Fruit fly (Drosophila melanogaster) Kc167 (cell line): ENCODE data around the gene CG18641.

Source experiments
- Myc ChIP-seq: fragments of >200 bp; optimal IDR thresholded peaks from 2 replicates; lab custom pipeline; 2017; ENCODE audit warnings: missing external identifiers
- psq ChIP-seq: fragments of >200 bp; optimal IDR thresholded peaks from 2 replicates; lab custom pipeline; 2017; ENCODE audit warnings: missing external identifiers

- TF ChIP-seq psq (lab: Kevin White, UChicago) (no peak), Myc (lab: Kevin White, UChicago) (no peak)
Observed at dm6 chr2L:2459238-2459637, 44.1 kb upstream of the CG18641 start.
